Fruit fly (Drosophila melanogaster) whole organism, embryonic: ENCODE measurements around the gene CG6689.

Experiments used
- ATbp ChIP-seq: fragments of 200-800 bp; sonication (Bioruptor generic); optimal IDR thresholded peaks from 2 replicates; lab custom pipeline; 2017; ENCODE audit warnings: missing biosample characterization, mild to moderate bottlenecking, missing genetic modification characterization, missing genetic modification reagents
- Asciz ChIP-seq: fragments of 200-800 bp; sonication (Bioruptor generic); optimal IDR thresholded peaks from 2 replicates; lab custom pipeline; 2017; ENCODE audit warnings: missing biosample characterization, mild to moderate bottlenecking, missing genetic modification characterization, missing genetic modification reagents
- CG10565 ChIP-seq: fragments of 200-800 bp; sonication (Bioruptor generic); optimal IDR thresholded peaks from 3 replicates; lab custom pipeline; 2016; ENCODE audit warnings: missing biosample characterization, mild to moderate bottlenecking, missing genetic modification characterization
- CG11085 ChIP-seq: fragments of 200-800 bp; sonication (Bioruptor generic); IDR thresholded peaks from 2 replicates; pipeline ENCODE4 v1.3.6; 2022; ENCODE audit warnings: missing biosample characterization, missing genetic modification characterization
- CG12071 ChIP-seq: fragments of 200-800 bp; sonication (Bioruptor generic); optimal IDR thresholded peaks from 3 replicates; lab custom pipeline; 2018; ENCODE audit warnings: missing biosample characterization, mild to moderate bottlenecking, missing genetic modification characterization
- CG12659 ChIP-seq: fragments of 200-800 bp; sonication (Bioruptor generic); optimal IDR thresholded peaks from 3 replicates; lab custom pipeline; 2017; ENCODE audit warnings: mild to moderate bottlenecking, missing biosample characterization, missing genetic modification reagents, missing genetic modification characterization
- CG12769 ChIP-seq: fragments of 200-800 bp; sonication (Bioruptor generic); optimal IDR thresholded peaks from 2 replicates; lab custom pipeline; 2019; ENCODE audit warnings: missing biosample characterization, mild to moderate bottlenecking, missing genetic modification characterization, moderate library complexity
- CG14710 ChIP-seq: fragments of 200-800 bp; sonication (Bioruptor generic); optimal IDR thresholded peaks from 3 replicates; lab custom pipeline; 2019; ENCODE audit warnings: missing biosample characterization, mild to moderate bottlenecking, missing genetic modification characterization, moderate library complexity
- CG15479 ChIP-seq: fragments of 200-800 bp; sonication (Bioruptor generic); optimal IDR thresholded peaks from 3 replicates; lab custom pipeline; 2019; ENCODE audit warnings: missing biosample characterization, mild to moderate bottlenecking, missing genetic modification characterization, moderate library complexity
- CG17359 ChIP-seq: fragments of 200-800 bp; sonication (Bioruptor generic); optimal IDR thresholded peaks from 3 replicates; lab custom pipeline; 2018; ENCODE audit warnings: missing biosample characterization, mild to moderate bottlenecking, missing genetic modification characterization, moderate library complexity
- CG18011 ChIP-seq: fragments of 200-800 bp; sonication (Bioruptor generic); optimal IDR thresholded peaks from 2 replicates; lab custom pipeline; 2017; ENCODE audit warnings: missing biosample characterization, missing genetic modification characterization, mild to moderate bottlenecking, moderate library complexity, missing genotype
- CG2120 ChIP-seq: fragments of 200-800 bp; sonication (Bioruptor generic); optimal IDR thresholded peaks from 3 replicates; lab custom pipeline; 2016; ENCODE audit warnings: missing biosample characterization, missing genetic modification characterization
- CG2889 ChIP-seq: fragments of 200-800 bp; sonication (Bioruptor generic); IDR thresholded peaks from 3 replicates; pipeline ENCODE4 v1.3.6; 2022; ENCODE audit warnings: missing biosample characterization, missing genetic modification characterization
- CG3281 ChIP-seq: fragments of 200-800 bp; sonication (Bioruptor generic); optimal IDR thresholded peaks from 3 replicates; lab custom pipeline; 2017; ENCODE audit warnings: missing biosample characterization, mild to moderate bottlenecking, missing genetic modification characterization
- CG3838 ChIP-seq: fragments of 200-800 bp; sonication (Bioruptor generic); optimal IDR thresholded peaks from 3 replicates; lab custom pipeline; 2016; ENCODE audit warnings: missing biosample characterization, missing genetic modification characterization
- CG4707 ChIP-seq: fragments of 200-800 bp; sonication (Bioruptor generic); optimal IDR thresholded peaks from 2 replicates; lab custom pipeline; 2018; ENCODE audit warnings: missing biosample characterization, mild to moderate bottlenecking, missing genetic modification characterization, moderate library complexity
- CG4730 ChIP-seq: fragments of 200-800 bp; sonication (Bioruptor generic); IDR thresholded peaks from 2 replicates; pipeline ENCODE4 v1.3.6; 2022; ENCODE audit warnings: missing biosample characterization, missing genetic modification characterization
- CG6683 ChIP-seq: fragments of 200-800 bp; sonication (Bioruptor generic); optimal IDR thresholded peaks from 2 replicates; lab custom pipeline; 2017; ENCODE audit warnings: missing biosample characterization, mild to moderate bottlenecking, missing genetic modification characterization, missing genetic modification reagents
- CG6791 ChIP-seq: fragments of 200-800 bp; sonication (Bioruptor generic); IDR thresholded peaks from 3 replicates; pipeline ENCODE4 v1.3.6; 2022; ENCODE audit warnings: missing biosample characterization, missing genetic modification characterization; ENCODE audit not compliant: partially characterized antibody
- CG7786 ChIP-seq: fragments of 200-800 bp; sonication (Bioruptor generic); optimal IDR thresholded peaks from 2 replicates; lab custom pipeline; 2016; ENCODE audit warnings: missing biosample characterization, missing genetic modification characterization
- CG7839 ChIP-seq: fragments of 200-800 bp; sonication (Bioruptor generic); optimal IDR thresholded peaks from 3 replicates; lab custom pipeline; 2018; ENCODE audit warnings: missing biosample characterization, mild to moderate bottlenecking, missing genetic modification characterization, moderate library complexity
- CG7928 ChIP-seq: fragments of 200-800 bp; sonication (Bioruptor generic); optimal IDR thresholded peaks from 2 replicates; lab custom pipeline; 2017; ENCODE audit warnings: missing biosample characterization, mild to moderate bottlenecking, missing genetic modification characterization
- ERR ChIP-seq: fragments of 200-800 bp; sonication (Bioruptor generic); optimal IDR thresholded peaks from 2 replicates; lab custom pipeline; 2016; ENCODE audit warnings: missing biosample characterization, missing genetic modification characterization
- H15 ChIP-seq: fragments of 200-800 bp; sonication (Bioruptor generic); IDR thresholded peaks from 3 replicates; pipeline ENCODE4 v1.3.6; 2022; ENCODE audit warnings: missing biosample characterization, missing genetic modification characterization
- HLHmδ ChIP-seq: fragments of 200-800 bp; sonication (Bioruptor generic); optimal IDR thresholded peaks from 2 replicates; lab custom pipeline; 2018; ENCODE audit warnings: missing biosample characterization, mild to moderate bottlenecking, missing genetic modification characterization, moderate library complexity
- PHDP ChIP-seq: fragments of 200-800 bp; sonication (Bioruptor generic); optimal IDR thresholded peaks from 3 replicates; lab custom pipeline; 2018; ENCODE audit warnings: missing biosample characterization, mild to moderate bottlenecking, missing genetic modification characterization, moderate library complexity
- Ptx1 ChIP-seq: fragments of 200-800 bp; sonication (Bioruptor generic); IDR thresholded peaks from 2 replicates; pipeline ENCODE4 v1.3.6; 2022; ENCODE audit warnings: missing biosample characterization, missing genetic modification characterization
- TFAM ChIP-seq: fragments of 200-800 bp; sonication (Bioruptor generic); optimal IDR thresholded peaks from 2 replicates; lab custom pipeline; 2017; ENCODE audit warnings: missing biosample characterization, missing genetic modification characterization, inconsistent platforms
- Vsx1 ChIP-seq: fragments of 200-800 bp; sonication (Bioruptor generic); optimal IDR thresholded peaks from 2 replicates; lab custom pipeline; 2017; ENCODE audit warnings: missing biosample characterization, mild to moderate bottlenecking, missing genetic modification characterization, missing genetic modification reagents
- Xbp1 ChIP-seq: fragments of 200-800 bp; sonication (Bioruptor generic); optimal IDR thresholded peaks from 3 replicates; lab custom pipeline; 2016; ENCODE audit warnings: missing biosample characterization, mild to moderate bottlenecking, missing genetic modification characterization
- aop ChIP-seq: fragments of 200-800 bp; sonication (Bioruptor generic); IDR thresholded peaks from 2 replicates; pipeline ENCODE4 v1.3.6; 2022; ENCODE audit warnings: missing biosample characterization, missing genetic modification characterization
- ato ChIP-seq: fragments of 200-800 bp; sonication (Bioruptor generic); IDR thresholded peaks from 2 replicates; pipeline ENCODE4 v1.3.6; 2022; ENCODE audit warnings: missing biosample characterization, missing genetic modification characterization; ENCODE audit not compliant: partially characterized antibody
- chn ChIP-seq: fragments of 200-800 bp; sonication (Bioruptor generic); optimal IDR thresholded peaks from 2 replicates; lab custom pipeline; 2016; ENCODE audit warnings: missing biosample characterization, missing genetic modification characterization
- disco-r ChIP-seq: fragments of 200-800 bp; sonication (Bioruptor generic); optimal IDR thresholded peaks from 2 replicates; lab custom pipeline; 2016; ENCODE audit warnings: missing biosample characterization, missing genetic modification characterization
- gcm ChIP-seq: fragments of 200-800 bp; sonication (Bioruptor generic); optimal IDR thresholded peaks from 2 replicates; lab custom pipeline; 2019; ENCODE audit warnings: missing biosample characterization, mild to moderate bottlenecking, missing genetic modification characterization, moderate library complexity
- kni ChIP-seq: fragments of 200-800 bp; sonication (Bioruptor generic); optimal IDR thresholded peaks from 3 replicates; lab custom pipeline; 2017; ENCODE audit warnings: mild to moderate bottlenecking, missing biosample characterization, missing genetic modification reagents, missing genetic modification characterization
- oc ChIP-seq: fragments of 200-800 bp; sonication (Bioruptor generic); optimal IDR thresholded peaks from 2 replicates; lab custom pipeline; 2018; ENCODE audit warnings: missing biosample characterization, mild to moderate bottlenecking, missing genetic modification characterization, moderate library complexity
- p53 ChIP-seq: fragments of 200-800 bp; sonication (Bioruptor generic); optimal IDR thresholded peaks from 2 replicates; lab custom pipeline; 2016; ENCODE audit warnings: missing biosample characterization, missing genetic modification characterization
- pan ChIP-seq, 4 experiments: fragments of >200 bp in 3 of 4; fragments of 200-800 bp in 1 of 4; sonication (Bioruptor generic) in 1 of 4; optimal IDR thresholded peaks in 3 of 4; IDR thresholded peaks in 1 of 4; 2 replicates each; pipeline versions ENCODE4 v1.3.6 to Lab custom; 2017 to 2022; ENCODE audit warnings: missing biosample characterization in 2 of 4, missing genetic modification characterization in 2 of 4, mixed read lengths in 1 of 4
- slp2 ChIP-seq: fragments of 200-800 bp; sonication (Bioruptor generic); optimal IDR thresholded peaks from 2 replicates; lab custom pipeline; 2016; ENCODE audit warnings: missing biosample characterization, missing genetic modification characterization
- ssp ChIP-seq: fragments of 200-800 bp; sonication (Bioruptor generic); IDR thresholded peaks from 2 replicates; pipeline ENCODE4 v1.3.6; 2022; ENCODE audit warnings: missing biosample characterization, missing genetic modification characterization
- stc ChIP-seq: fragments of 200-800 bp; sonication (Bioruptor generic); IDR thresholded peaks from 2 replicates; pipeline ENCODE4 v1.3.6; 2022; ENCODE audit warnings: missing biosample characterization, missing genetic modification characterization
- tgo ChIP-seq: fragments of 200-800 bp; sonication (Bioruptor generic); IDR thresholded peaks from 3 replicates; pipeline ENCODE4 v1.3.6; 2022; ENCODE audit warnings: missing biosample characterization, missing genetic modification characterization
- tna ChIP-seq: fragments of 200-800 bp; sonication (Bioruptor generic); IDR thresholded peaks from 2 replicates; pipeline ENCODE4 v1.3.6; 2022; ENCODE audit warnings: missing biosample characterization, missing genetic modification characterization; ENCODE audit not compliant: partially characterized antibody
- trem ChIP-seq: fragments of 200-800 bp; optimal IDR thresholded peaks from 3 replicates; lab custom pipeline; 2019; ENCODE audit warnings: missing biosample characterization, mild to moderate bottlenecking, missing genetic modification characterization, moderate library complexity
- yki ChIP-seq: fragments of >200 bp; optimal IDR thresholded peaks from 3 replicates; lab custom pipeline; 2018
- zen ChIP-seq: fragments of 200-800 bp; sonication (Bioruptor generic); optimal IDR thresholded peaks from 3 replicates; lab custom pipeline; 2018; ENCODE audit warnings: missing biosample characterization, mild to moderate bottlenecking, missing genetic modification characterization, moderate library complexity

The CG6689 gene

DNA sequence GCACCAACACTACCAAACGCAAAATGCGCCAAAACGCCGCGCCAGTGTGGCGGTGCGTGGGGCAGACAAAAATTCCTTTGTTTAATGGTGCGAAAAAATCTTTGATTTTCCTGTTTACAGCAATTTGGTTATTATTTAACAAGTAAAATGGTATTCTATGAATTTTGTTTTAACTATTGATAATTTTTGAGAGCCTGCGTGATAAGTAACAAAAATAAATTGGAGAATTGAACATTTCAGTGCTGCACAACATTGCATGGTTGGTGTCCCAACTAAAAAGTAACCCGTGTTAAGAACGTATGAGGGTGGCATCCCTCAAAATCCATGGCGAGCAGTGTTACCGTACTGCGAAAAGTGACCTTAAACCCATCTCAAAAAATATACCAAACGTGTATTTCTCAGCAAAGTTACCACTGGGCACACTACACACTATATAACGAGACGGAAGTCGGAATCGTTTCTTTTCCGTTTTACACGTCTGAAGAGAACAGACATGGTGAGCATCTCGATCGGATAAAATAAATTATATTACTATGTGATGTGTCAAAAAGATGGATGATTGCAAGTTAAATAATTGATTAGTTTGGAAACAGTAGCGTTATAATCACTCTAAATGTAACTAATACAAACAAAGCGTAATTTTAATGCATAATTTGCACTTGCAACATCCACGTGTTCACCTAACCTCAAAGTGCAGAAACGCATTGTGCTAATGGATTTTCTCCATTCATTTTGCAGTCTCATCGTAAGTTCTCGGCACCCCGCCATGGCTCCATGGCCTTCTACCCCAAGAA is 1.8 kb upstream of the CG6689 start, which contains the start of the genes CG6693 and RpL3 (continued):
- TF ChIP-seq zen (tag; lab: Kevin White, UChicago) (peak; percentile 60), kni (peak; percentile 49), pan (optimal IDR thresholded peaks at IDR 0.05; lab: Kevin White, UChicago) (no peak), pan (GFP tag; optimal IDR thresholded peaks at IDR 0.05 in 1 of 2, IDR thresholded peaks at IDR 0.05 in 1 of 2) (peak in 1 of 2 experiments; percentile 73), gcm (GFP tag; lab: Kevin White, UChicago) (peak; percentile 78), ERR (GFP tag; lab: Kevin White, UChicago) (peak; percentile 47), oc (peak; percentile 79), HLHmδ (GFP tag; lab: Kevin White, UChicago) (peak; percentile 95), p53 (GFP tag; lab: Kevin White, UChicago) (peak; percentile 45), ato (GFP tag; lab: Robert Waterston, UW) (peak; percentile 57), tgo (peak; percentile 22; the same call in 1 of the 3 replicates), Ptx1 (GFP tag; lab: Robert Waterston, UW) (peak; percentile 43; the same call in 1 of the 2 replicates), CG3281 (GFP tag; lab: Kevin White, UChicago) (peak; percentile 85), disco-r (peak; percentile 53), ssp (GFP tag; lab: Robert Waterston, UW) (peak; percentile 56), tna (GFP tag; lab: Robert Waterston, UW) (peak; percentile 27; the same call in 1 of the 2 replicates), chn (GFP tag; lab: Kevin White, UChicago) (peak; percentile 43), trem (peak; percentile 94), TFAM (no peak), CG12659 (peak; percentile 90), CG6683 (GFP tag; lab: Kevin White, UChicago) (peak; percentile 65), CG7928 (peak; percentile 97), CG10565 (no peak), CG15479 (GFP tag; lab: Kevin White, UChicago) (peak; percentile 64), CG18011 (GFP tag; lab: Kevin White, UChicago) (peak; percentile 24), H15 (peak; percentile 41; the same call in 1 of the 3 replicates), CG7786 (GFP tag; lab: Kevin White, UChicago) (peak; percentile 24), slp2 (GFP tag; lab: Kevin White, UChicago) (peak; percentile 37), CG3838 (GFP tag; lab: Kevin White, UChicago) (peak; percentile 25), stc (peak; percentile 82), CG14710 (peak; percentile 91), CG11085 (GFP tag; lab: Robert Waterston, UW) (peak; percentile 75), aop (no peak), Vsx1 (GFP tag; lab: Kevin White, UChicago) (peak; percentile 77), CG17359 (tag; lab: Kevin White, UChicago) (peak; percentile 84), CG2120 (GFP tag; lab: Kevin White, UChicago) (peak; percentile 55), CG6791 (GFP tag; lab: Robert Waterston, UW) (no peak; the same call in 2 of the 3 replicates), yki (lab: Kevin White, UChicago) (no peak), CG12769 (peak; percentile 82), Xbp1 (peak; percentile 52), CG2889 (GFP tag; lab: Robert Waterston, UW) (no peak), CG4730 (GFP tag; lab: Robert Waterston, UW) (peak; percentile 38), CG12071 (GFP tag; lab: Kevin White, UChicago) (peak; percentile 89), CG7839 (tag; lab: Kevin White, UChicago) (peak; percentile 77), ATbp (GFP tag; lab: Kevin White, UChicago) (peak; percentile 71), Asciz (GFP tag; lab: Kevin White, UChicago) (peak; percentile 86), CG4707 (GFP tag; lab: Kevin White, UChicago) (peak; percentile 90), PHDP (tag; lab: Kevin White, UChicago) (peak; percentile 86)
